Fruit fly (Drosophila melanogaster): ENCODE measurements around the gene Cyp6d5.

dm6 chr3R:14070096-14070495, 41.1 kb downstream of the Cyp6d5 start:
- TF ChIP-seq Dll (optimal IDR thresholded peaks at IDR 0.05): no peak
- TF ChIP-seq usp (GFP tag; optimal IDR thresholded peaks at IDR 0.05): no peak
- no peak for TF ChIP-seq psq (optimal IDR thresholded peaks at IDR 0.05)
- TF ChIP-seq CG8478 (optimal IDR thresholded peaks at IDR 0.05): no peak
- no peak for TF ChIP-seq pan (optimal IDR thresholded peaks at IDR 0.05)
